Fruit fly (Drosophila melanogaster) whole organism, larva: ENCODE measurements around the gene fal.

Experiments used
- noc ChIP-seq: fragments of 200-800 bp; sonication (Bioruptor generic); optimal IDR thresholded peaks from 3 replicates; lab custom pipeline; 2019; ENCODE audit warnings: missing biosample characterization, mild to moderate bottlenecking, missing genetic modification characterization, moderate library complexity

The fal gene

dm6 chr3L:19338234-19338633, 43.9 kb downstream of the fal start:
- TF ChIP-seq noc (tag; lab: Kevin White, UChicago) = peak; percentile 61

- no peak for TF ChIP-seq noc (tag; lab: Kevin White, UChicago)
Measured at dm6 chr3L:19340516-19340915, 46.2 kb downstream of the fal start.
